Fruit fly (Drosophila melanogaster) whole organism: ENCODE measurements around the gene CG10098.

Experiments
- CG8478 ChIP-seq: fragments of >200 bp; optimal IDR thresholded peaks from 2 replicates; lab custom pipeline; 2018; ENCODE audit warnings: inconsistent platforms
- Dll ChIP-seq: fragments of >200 bp; optimal IDR thresholded peaks from 2 replicates; lab custom pipeline; 2017
- EcR ChIP-seq, 2 experiments: fragments of >200 bp; optimal IDR thresholded peaks; 2 replicates each; lab custom pipeline; 2017; ENCODE audit warnings: missing biosample characterization in 2 of 2, missing genetic modification characterization in 2 of 2, missing genetic modification reagents in 2 of 2
- pan ChIP-seq: fragments of >200 bp; optimal IDR thresholded peaks from 2 replicates; lab custom pipeline; 2017
- psq ChIP-seq: fragments of >200 bp; optimal IDR thresholded peaks from 2 replicates; lab custom pipeline; 2017
- usp ChIP-seq: fragments of >200 bp; optimal IDR thresholded peaks from 2 replicates; lab custom pipeline; 2017; ENCODE audit warnings: missing biosample characterization, missing genetic modification characterization, mixed read lengths

CG10098 gene

dm6 chr3R:7087201-7087505 lies 37.2 kb upstream of the CG10098 start:
- no peak for TF ChIP-seq usp (GFP tag; lab: Kevin White, UChicago)
- TF ChIP-seq psq (lab: Kevin White, UChicago), result no peak
- no peak for TF ChIP-seq Dll (lab: Kevin White, UChicago)

- TF ChIP-seq pan (lab: Kevin White, UChicago) (no peak), EcR (GFP tag; optimal IDR thresholded peaks at IDR 0.05; lab: Kevin White, UChicago) (no peak), Dll (lab: Kevin White, UChicago) (no peak), CG8478 (lab: Kevin White, UChicago) (no peak), usp (GFP tag; lab: Kevin White, UChicago) (no peak), psq (lab: Kevin White, UChicago) (no peak)
Observed at dm6 chr3R:7087904-7088303, 36.4 kb upstream of the CG10098 start.

dm6 chr3R:7088837-7089361 lies 35.4 kb upstream of the CG10098 start:
- TF ChIP-seq CG8478 (lab: Kevin White, UChicago) (no peak), EcR (GFP tag; optimal IDR thresholded peaks at IDR 0.05; lab: Kevin White, UChicago) (no peak), usp (GFP tag; lab: Kevin White, UChicago) (no peak), Dll (lab: Kevin White, UChicago) (no peak), pan (lab: Kevin White, UChicago) (no peak), psq (lab: Kevin White, UChicago) (no peak)

dm6 chr3R:7089522-7090336 lies 34.6 kb upstream of the CG10098 start:
- no peak for TF ChIP-seq CG8478 (lab: Kevin White, UChicago)
- TF ChIP-seq pan (lab: Kevin White, UChicago), result no peak
- no peak for TF ChIP-seq usp (GFP tag; lab: Kevin White, UChicago)

dm6 chr3R:7090337-7090830 lies 34.0 kb upstream of the CG10098 start:
- no peak for TF ChIP-seq Dll (lab: Kevin White, UChicago)
- no peak for TF ChIP-seq usp (GFP tag; lab: Kevin White, UChicago)
- TF ChIP-seq CG8478 (lab: Kevin White, UChicago), result no peak
- TF ChIP-seq EcR (GFP tag; optimal IDR thresholded peaks at IDR 0.05; lab: Kevin White, UChicago), result no peak
- peak; percentile 87 for TF ChIP-seq pan (lab: Kevin White, UChicago)
- TF ChIP-seq psq (lab: Kevin White, UChicago), result no peak

dm6 chr3R:7091904-7092303 lies 32.4 kb upstream of the CG10098 start:
- TF ChIP-seq psq (lab: Kevin White, UChicago), result no peak
- TF ChIP-seq Dll (lab: Kevin White, UChicago), result no peak
- TF ChIP-seq usp (GFP tag; lab: Kevin White, UChicago), result no peak
- TF ChIP-seq pan (lab: Kevin White, UChicago), result no peak
- TF ChIP-seq CG8478 (lab: Kevin White, UChicago), result no peak
- no peak for TF ChIP-seq EcR (GFP tag; optimal IDR thresholded peaks at IDR 0.05; lab: Kevin White, UChicago)

- TF ChIP-seq psq (lab: Kevin White, UChicago) (no peak), EcR (GFP tag; optimal IDR thresholded peaks at IDR 0.05; lab: Kevin White, UChicago) (no peak), CG8478 (lab: Kevin White, UChicago) (no peak), usp (GFP tag; lab: Kevin White, UChicago) (no peak), pan (lab: Kevin White, UChicago) (no peak), Dll (lab: Kevin White, UChicago) (no peak)
Observed at dm6 chr3R:7093592-7093991, 30.8 kb upstream of the CG10098 start.

dm6 chr3R:7094368-7094767 lies 30.0 kb upstream of the CG10098 start:
- TF ChIP-seq psq (lab: Kevin White, UChicago) (no peak), usp (GFP tag; lab: Kevin White, UChicago) (no peak), CG8478 (lab: Kevin White, UChicago) (no peak), EcR (GFP tag; optimal IDR thresholded peaks at IDR 0.05; lab: Kevin White, UChicago) (no peak), Dll (lab: Kevin White, UChicago) (no peak), pan (lab: Kevin White, UChicago) (no peak)

- TF ChIP-seq psq (lab: Kevin White, UChicago) (no peak), Dll (lab: Kevin White, UChicago) (no peak), usp (GFP tag; lab: Kevin White, UChicago) (no peak), CG8478 (lab: Kevin White, UChicago) (no peak), EcR (GFP tag; optimal IDR thresholded peaks at IDR 0.05; lab: Kevin White, UChicago) (no peak), pan (lab: Kevin White, UChicago) (no peak)
Observed at dm6 chr3R:7102853-7103833, 21.2 kb upstream of the CG10098 start.

dm6 chr3R:7104308-7104707 lies 20.0 kb upstream of the CG10098 start:
- TF ChIP-seq EcR (GFP tag; optimal IDR thresholded peaks at IDR 0.05; lab: Kevin White, UChicago) (no peak), Dll (lab: Kevin White, UChicago) (no peak), usp (GFP tag; lab: Kevin White, UChicago) (no peak), psq (lab: Kevin White, UChicago) (no peak), CG8478 (lab: Kevin White, UChicago) (no peak), pan (lab: Kevin White, UChicago) (no peak)
